Worm (Caenorhabditis elegans) whole organism, L2 larva: ENCODE measurements around the gene F55B11.7.

ENCODE experiments used
- C34F6.9 ChIP-seq: fragments of 150-350 bp; optimal IDR thresholded peaks from 2 replicates; lab custom pipeline; 2014; ENCODE audit warnings: missing biosample characterization, missing genetic modification characterization
- F13H6.1 ChIP-seq: sonication (generic microtip); optimal IDR thresholded peaks from 2 replicates; lab custom pipeline; 2016; ENCODE audit warnings: missing genetic modification characterization, missing compliant biosample characterization
- R02D3.7 ChIP-seq: fragments of 150-350 bp; optimal IDR thresholded peaks from 2 replicates; lab custom pipeline; 2014; ENCODE audit warnings: missing biosample characterization, missing genetic modification characterization
- Y55F3AM.14 ChIP-seq: fragments of 200-800 bp; sonication (Bioruptor generic); optimal IDR thresholded peaks from 2 replicates; lab custom pipeline; 2018; ENCODE audit warnings: mild to moderate bottlenecking, missing genetic modification characterization, missing compliant biosample characterization
- aly-2 ChIP-seq: fragments of 150-350 bp; optimal IDR thresholded peaks from 2 replicates; lab custom pipeline; 2014; ENCODE audit warnings: missing biosample characterization, missing genetic modification characterization
- ama-1 ChIP-seq: fragments of 150-350 bp; optimal IDR thresholded peaks from 2 replicates; lab custom pipeline; 2018; ENCODE audit warnings: inconsistent platforms
- blmp-1 ChIP-seq: sonication (generic microtip); optimal IDR thresholded peaks from 2 replicates; lab custom pipeline; 2017; ENCODE audit warnings: missing genetic modification characterization, mild to moderate bottlenecking, missing compliant biosample characterization, antibody characterized with exemption, moderate library complexity; ENCODE audit not compliant: insufficient read depth
- ceh-16 ChIP-seq: fragments of 150-350 bp; optimal IDR thresholded peaks from 2 replicates; lab custom pipeline; 2014; ENCODE audit warnings: missing biosample characterization, missing genetic modification characterization
- ceh-82 ChIP-seq: fragments of 150-350 bp; optimal IDR thresholded peaks from 2 replicates; lab custom pipeline; 2014; ENCODE audit warnings: missing biosample characterization, missing genetic modification characterization
- crh-2 ChIP-seq: sonication (generic microtip); optimal IDR thresholded peaks from 2 replicates; lab custom pipeline; 2017; ENCODE audit warnings: missing biosample characterization, missing genetic modification characterization
- dmd-4 ChIP-seq: sonication (generic microtip); optimal IDR thresholded peaks from 2 replicates; lab custom pipeline; 2017; ENCODE audit warnings: missing biosample characterization, missing genetic modification characterization
- egl-27 ChIP-seq: sonication (generic microtip); optimal IDR thresholded peaks from 3 replicates; lab custom pipeline; 2017; ENCODE audit warnings: missing biosample characterization, missing genetic modification reagents, missing genetic modification characterization
- elt-1 ChIP-seq: fragments of 150-350 bp; optimal IDR thresholded peaks from 2 replicates; lab custom pipeline; 2014; ENCODE audit warnings: missing biosample characterization, missing genetic modification characterization
- elt-3 ChIP-seq: sonication (generic microtip); optimal IDR thresholded peaks from 2 replicates; lab custom pipeline; 2017; ENCODE audit warnings: missing biosample characterization, missing genetic modification characterization
- gmeb-1 ChIP-seq: fragments of 150-350 bp; optimal IDR thresholded peaks from 2 replicates; lab custom pipeline; 2014; ENCODE audit warnings: missing biosample characterization, missing genetic modification characterization
- lin-13 ChIP-seq: fragments of 150-350 bp; optimal IDR thresholded peaks from 2 replicates; lab custom pipeline; 2014; ENCODE audit warnings: missing biosample characterization, missing genetic modification reagents, missing genetic modification characterization
- lin-39 ChIP-seq: fragments of 150-350 bp; optimal IDR thresholded peaks from 2 replicates; lab custom pipeline; 2014; ENCODE audit warnings: missing biosample characterization, missing genetic modification reagents, missing genetic modification characterization
- lsy-2 ChIP-seq, 2 experiments: fragments of 150-350 bp in 1 of 2; sonication (generic microtip) in 1 of 2; optimal IDR thresholded peaks; 2 replicates each; lab custom pipeline; 2014 to 2017; ENCODE audit warnings: missing biosample characterization in 2 of 2, missing genetic modification characterization in 2 of 2
- mab-5 ChIP-seq: fragments of 150-350 bp; optimal IDR thresholded peaks from 2 replicates; lab custom pipeline; 2014; ENCODE audit warnings: missing biosample characterization, missing genetic modification characterization
- mbf-1 ChIP-seq: sonication (generic microtip); optimal IDR thresholded peaks from 2 replicates; lab custom pipeline; 2017; ENCODE audit warnings: missing biosample characterization, missing genetic modification characterization
- mdl-1 ChIP-seq, 2 experiments: fragments of 150-350 bp in 1 of 2; sonication (generic microtip) in 1 of 2; optimal IDR thresholded peaks; 2 replicates each; lab custom pipeline; 2017; ENCODE audit warnings: missing biosample characterization in 2 of 2, missing genetic modification characterization in 2 of 2
- nhr-10 ChIP-seq: sonication (generic microtip); optimal IDR thresholded peaks from 2 replicates; lab custom pipeline; 2017; ENCODE audit warnings: missing biosample characterization, missing genetic modification characterization
- nhr-11 ChIP-seq: fragments of 150-350 bp; optimal IDR thresholded peaks from 2 replicates; lab custom pipeline; 2014; ENCODE audit warnings: missing biosample characterization, missing genetic modification characterization
- nhr-12 ChIP-seq: fragments of 150-350 bp; optimal IDR thresholded peaks from 2 replicates; lab custom pipeline; 2014; ENCODE audit warnings: missing biosample characterization, missing genetic modification characterization
- nhr-129 ChIP-seq: fragments of 150-350 bp; optimal IDR thresholded peaks from 2 replicates; lab custom pipeline; 2014; ENCODE audit warnings: missing biosample characterization, missing genetic modification characterization
- nhr-21 ChIP-seq: fragments of 150-350 bp; optimal IDR thresholded peaks from 2 replicates; lab custom pipeline; 2014; ENCODE audit warnings: missing biosample characterization, missing genetic modification characterization
- nhr-23 ChIP-seq: fragments of 150-350 bp; optimal IDR thresholded peaks from 2 replicates; lab custom pipeline; 2014; ENCODE audit warnings: missing biosample characterization, missing genetic modification reagents, missing genetic modification characterization
- nhr-237 ChIP-seq: fragments of 150-350 bp; optimal IDR thresholded peaks from 2 replicates; lab custom pipeline; 2014; ENCODE audit warnings: missing biosample characterization, missing genetic modification characterization
- nhr-25 ChIP-seq: fragments of 150-350 bp; sonication (generic microtip); optimal IDR thresholded peaks from 3 replicates; lab custom pipeline; 2014; ENCODE audit warnings: missing biosample characterization, missing genetic modification characterization
- nhr-6 ChIP-seq: fragments of 150-350 bp; optimal IDR thresholded peaks from 2 replicates; lab custom pipeline; 2014; ENCODE audit warnings: missing biosample characterization, missing genetic modification characterization
- nhr-77 ChIP-seq: fragments of 150-350 bp; optimal IDR thresholded peaks from 2 replicates; lab custom pipeline; 2014; ENCODE audit warnings: missing biosample characterization, missing genetic modification characterization
- peb-1 ChIP-seq: fragments of 150-350 bp; optimal IDR thresholded peaks from 2 replicates; lab custom pipeline; 2014; ENCODE audit warnings: missing biosample characterization, missing genetic modification characterization
- sem-4 ChIP-seq: fragments of 150-350 bp; optimal IDR thresholded peaks from 2 replicates; lab custom pipeline; 2014; ENCODE audit warnings: missing biosample characterization, missing genetic modification reagents, missing genetic modification characterization
- skn-1 ChIP-seq: sonication (generic microtip); optimal IDR thresholded peaks from 2 replicates; lab custom pipeline; 2017; ENCODE audit warnings: missing biosample characterization, missing genetic modification characterization
- sma-3 ChIP-seq: sonication (generic microtip); optimal IDR thresholded peaks from 2 replicates; lab custom pipeline; 2016; ENCODE audit warnings: missing genetic modification reagents, missing genetic modification characterization, missing compliant biosample characterization
- sma-9 ChIP-seq, 2 experiments: fragments of 150-350 bp in 1 of 2; sonication (generic microtip) in 1 of 2; optimal IDR thresholded peaks; 2 replicates each; lab custom pipeline; 2014 to 2016; ENCODE audit warnings: missing genetic modification characterization in 2 of 2, mild to moderate bottlenecking in 1 of 2, missing biosample characterization in 1 of 2, missing compliant biosample characterization in 1 of 2, missing genetic modification reagents in 1 of 2, moderate library complexity in 1 of 2
- snpc-4 ChIP-seq: fragments of 150-350 bp; optimal IDR thresholded peaks from 2 replicates; lab custom pipeline; 2014; ENCODE audit warnings: missing biosample characterization, missing genetic modification characterization
- unc-39 ChIP-seq: fragments of 150-350 bp; optimal IDR thresholded peaks from 2 replicates; lab custom pipeline; 2014; ENCODE audit warnings: missing biosample characterization, missing genetic modification characterization
- unc-55 ChIP-seq: fragments of 150-350 bp; sonication (generic microtip); optimal IDR thresholded peaks from 3 replicates; lab custom pipeline; 2014; ENCODE audit warnings: missing biosample characterization, missing genetic modification reagents, missing genetic modification characterization
- unc-62 ChIP-seq: fragments of 150-350 bp; optimal IDR thresholded peaks from 2 replicates; lab custom pipeline; 2014; ENCODE audit warnings: missing biosample characterization, missing genetic modification reagents, missing genetic modification characterization
- zag-1 ChIP-seq: fragments of 150-350 bp; optimal IDR thresholded peaks from 2 replicates; lab custom pipeline; 2014; ENCODE audit warnings: missing biosample characterization, missing genetic modification characterization
- ztf-1 ChIP-seq: fragments of 200-800 bp; sonication (Bioruptor generic); conservative IDR thresholded peaks from 2 replicates; pipeline ENCODE4 v1.3.6; 2022; ENCODE audit warnings: missing genetic modification characterization, missing compliant biosample characterization
- ztf-11 ChIP-seq: sonication (generic microtip); optimal IDR thresholded peaks from 2 replicates; lab custom pipeline; 2017; ENCODE audit warnings: missing biosample characterization, missing genetic modification characterization
- ztf-4 ChIP-seq: fragments of 150-350 bp; optimal IDR thresholded peaks from 2 replicates; lab custom pipeline; 2014; ENCODE audit warnings: missing biosample characterization, missing genetic modification characterization

Gene F55B11.7

ce11 chrIV:14421938-14422337 lies at the start of gene F55B11.7:
TSS of gene F55B11.7 (minus strand) at chrIV:14422038.
- TF ChIP-seq gmeb-1 (tag; lab: Kevin White, UChicago) (no peak), nhr-12 (tag; lab: Kevin White, UChicago) (no peak), elt-3 (no peak)

ce11 chrIV:14469013-14469412 lies 47.2 kb upstream of the F55B11.7 start:
- no peak for TF ChIP-seq elt-1 (tag; lab: Kevin White, UChicago)
- TF ChIP-seq ceh-82 (tag; lab: Kevin White, UChicago), result no peak
- no peak for TF ChIP-seq nhr-77
- TF ChIP-seq lin-13, result no peak

- no peak for TF ChIP-seq ama-1 (lab: Kevin White, UChicago)
- no peak for TF ChIP-seq egl-27 (tag; lab: Kevin White, UChicago)
- TF ChIP-seq nhr-10 (tag; lab: Kevin White, UChicago), result no peak
- TF ChIP-seq mbf-1 (tag; lab: Kevin White, UChicago), result no peak
- no peak for TF ChIP-seq ceh-16 (tag; lab: Kevin White, UChicago)
- no peak for TF ChIP-seq crh-2
- TF ChIP-seq sem-4, result no peak
Measured at ce11 chrIV:14466837-14467236, 45.0 kb upstream of the F55B11.7 start.

- TF ChIP-seq nhr-21 (tag; lab: Kevin White, UChicago), result no peak
- TF ChIP-seq, all 48 proteins: peak for 0
Measured at ce11 chrIV:14466048-14466447, 44.2 kb upstream of the F55B11.7 start.

- TF ChIP-seq lsy-2 (tag; optimal IDR thresholded peaks at IDR 0.05; lab: Kevin White, UChicago) (peak; percentile 92 to 98), aly-2 (tag; lab: Kevin White, UChicago) (no peak), unc-39 (no peak), Y55F3AM.14 (GFP tag; lab: Kevin White, UChicago) (peak; percentile 46), elt-3 (no peak), nhr-21 (tag; lab: Kevin White, UChicago) (peak; percentile 96), lin-39 (tag; lab: Kevin White, UChicago) (peak; percentile 14), nhr-129 (tag; lab: Kevin White, UChicago) (peak; percentile 100), ceh-82 (tag; lab: Kevin White, UChicago) (peak; percentile 93), R02D3.7 (peak; percentile 98), nhr-12 (tag; lab: Kevin White, UChicago) (peak; percentile 7), unc-55 (GFP tag; lab: Kevin White, UChicago) (peak; percentile 100), nhr-11 (tag; lab: Kevin White, UChicago) (no peak), mdl-1 (tag; optimal IDR thresholded peaks at IDR 0.05; lab: Kevin White, UChicago) (peak; percentile 48 to 73), nhr-77 (peak; percentile 75), sma-3 (peak; percentile 95), sem-4 (peak; percentile 95), zag-1 (tag; lab: Kevin White, UChicago) (peak; percentile 95), peb-1 (tag; lab: Kevin White, UChicago) (no peak), ztf-4 (tag; lab: Kevin White, UChicago) (peak; percentile 97), nhr-23 (tag; lab: Kevin White, UChicago) (no peak), skn-1 (tag; lab: Kevin White, UChicago) (peak; percentile 63), mab-5 (tag; lab: Kevin White, UChicago) (peak; percentile 97), dmd-4 (tag; lab: Kevin White, UChicago) (peak; percentile 32), nhr-237 (tag; lab: Kevin White, UChicago) (peak; percentile 88), F13H6.1 (peak; percentile 93), elt-1 (tag; lab: Kevin White, UChicago) (no peak), gmeb-1 (tag; lab: Kevin White, UChicago) (peak; percentile 100), mbf-1 (tag; lab: Kevin White, UChicago) (no peak), nhr-25 (tag; lab: Kevin White, UChicago) (peak; percentile 96), unc-62 (peak; percentile 21), sma-9 (GFP tag; optimal IDR thresholded peaks at IDR 0.05; lab: Kevin White, UChicago) (peak; percentile 96), sma-9 (tag; optimal IDR thresholded peaks at IDR 0.05; lab: Kevin White, UChicago) (no peak), crh-2 (peak; percentile 99), ceh-16 (tag; lab: Kevin White, UChicago) (peak; percentile 79), nhr-6 (tag; lab: Kevin White, UChicago) (peak; percentile 94), C34F6.9 (peak; percentile 98), egl-27 (tag; lab: Kevin White, UChicago) (peak; percentile 97), snpc-4 (peak; percentile 92), blmp-1 (tag; lab: Kevin White, UChicago) (peak; percentile 72), ztf-11 (tag; lab: Kevin White, UChicago) (no peak), nhr-10 (tag; lab: Kevin White, UChicago) (peak; percentile 15), ztf-1 (GFP tag; lab: Robert Waterston, UW) (no peak)
Measured at ce11 chrIV:14464065-14464567, 42.3 kb upstream of the F55B11.7 start, which contains the start of gene dld-1. TSS of gene dld-1 (plus strand) at chrIV:14464517.
